Worm (Caenorhabditis elegans) whole organism, L2 larva: ENCODE results near the gene R08A2.9.

Experiments
- C34F6.9 ChIP-seq: fragments of 150-350 bp; optimal IDR thresholded peaks from 2 replicates; lab custom pipeline; 2014; ENCODE audit warnings: missing biosample characterization, missing genetic modification characterization
- F13H6.1 ChIP-seq: sonication (generic microtip); optimal IDR thresholded peaks from 2 replicates; lab custom pipeline; 2016; ENCODE audit warnings: missing genetic modification characterization, missing compliant biosample characterization
- Y55F3AM.14 ChIP-seq: fragments of 200-800 bp; sonication (Bioruptor generic); optimal IDR thresholded peaks from 2 replicates; lab custom pipeline; 2018; ENCODE audit warnings: mild to moderate bottlenecking, missing genetic modification characterization, missing compliant biosample characterization
- ZK546.5 ChIP-seq: sonication (generic microtip); optimal IDR thresholded peaks from 2 replicates; lab custom pipeline; 2017; ENCODE audit warnings: missing biosample characterization, missing genetic modification characterization
- alr-1 ChIP-seq: fragments of 150-350 bp; optimal IDR thresholded peaks from 2 replicates; lab custom pipeline; 2014; ENCODE audit warnings: missing biosample characterization, missing genetic modification characterization
- ama-1 ChIP-seq: fragments of 150-350 bp; optimal IDR thresholded peaks from 2 replicates; lab custom pipeline; 2018; ENCODE audit warnings: inconsistent platforms
- blmp-1 ChIP-seq: sonication (generic microtip); optimal IDR thresholded peaks from 2 replicates; lab custom pipeline; 2017; ENCODE audit warnings: missing genetic modification characterization, mild to moderate bottlenecking, missing compliant biosample characterization, antibody characterized with exemption, moderate library complexity; ENCODE audit not compliant: insufficient read depth
- ceh-16 ChIP-seq: fragments of 150-350 bp; optimal IDR thresholded peaks from 2 replicates; lab custom pipeline; 2014; ENCODE audit warnings: missing biosample characterization, missing genetic modification characterization
- crh-2 ChIP-seq: sonication (generic microtip); optimal IDR thresholded peaks from 2 replicates; lab custom pipeline; 2017; ENCODE audit warnings: missing biosample characterization, missing genetic modification characterization
- dmd-4 ChIP-seq: sonication (generic microtip); optimal IDR thresholded peaks from 2 replicates; lab custom pipeline; 2017; ENCODE audit warnings: missing biosample characterization, missing genetic modification characterization
- elt-1 ChIP-seq: fragments of 150-350 bp; optimal IDR thresholded peaks from 2 replicates; lab custom pipeline; 2014; ENCODE audit warnings: missing biosample characterization, missing genetic modification characterization
- elt-3 ChIP-seq: sonication (generic microtip); optimal IDR thresholded peaks from 2 replicates; lab custom pipeline; 2017; ENCODE audit warnings: missing biosample characterization, missing genetic modification characterization
- fos-1 ChIP-seq: fragments of 150-350 bp; optimal IDR thresholded peaks from 2 replicates; lab custom pipeline; 2014; ENCODE audit warnings: missing biosample characterization, missing genetic modification characterization
- lin-11 ChIP-seq: fragments of 150-350 bp; sonication (generic microtip); optimal IDR thresholded peaks from 2 replicates; lab custom pipeline; 2014; ENCODE audit warnings: missing biosample characterization, missing genetic modification characterization, inconsistent platforms, mixed read lengths
- lin-13 ChIP-seq: fragments of 150-350 bp; optimal IDR thresholded peaks from 2 replicates; lab custom pipeline; 2014; ENCODE audit warnings: missing biosample characterization, missing genetic modification reagents, missing genetic modification characterization
- mab-5 ChIP-seq: fragments of 150-350 bp; optimal IDR thresholded peaks from 2 replicates; lab custom pipeline; 2014; ENCODE audit warnings: missing biosample characterization, missing genetic modification characterization
- mbf-1 ChIP-seq: sonication (generic microtip); optimal IDR thresholded peaks from 2 replicates; lab custom pipeline; 2017; ENCODE audit warnings: missing biosample characterization, missing genetic modification characterization
- mdl-1 ChIP-seq, 2 experiments: fragments of 150-350 bp in 1 of 2; sonication (generic microtip) in 1 of 2; optimal IDR thresholded peaks; 2 replicates each; lab custom pipeline; 2017; ENCODE audit warnings: missing biosample characterization in 2 of 2, missing genetic modification characterization in 2 of 2
- nhr-11 ChIP-seq: fragments of 150-350 bp; optimal IDR thresholded peaks from 2 replicates; lab custom pipeline; 2014; ENCODE audit warnings: missing biosample characterization, missing genetic modification characterization
- nhr-12 ChIP-seq: fragments of 150-350 bp; optimal IDR thresholded peaks from 2 replicates; lab custom pipeline; 2014; ENCODE audit warnings: missing biosample characterization, missing genetic modification characterization
- nhr-129 ChIP-seq: fragments of 150-350 bp; optimal IDR thresholded peaks from 2 replicates; lab custom pipeline; 2014; ENCODE audit warnings: missing biosample characterization, missing genetic modification characterization
- nhr-23 ChIP-seq: fragments of 150-350 bp; optimal IDR thresholded peaks from 2 replicates; lab custom pipeline; 2014; ENCODE audit warnings: missing biosample characterization, missing genetic modification reagents, missing genetic modification characterization
- nhr-237 ChIP-seq: fragments of 150-350 bp; optimal IDR thresholded peaks from 2 replicates; lab custom pipeline; 2014; ENCODE audit warnings: missing biosample characterization, missing genetic modification characterization
- nhr-25 ChIP-seq: fragments of 150-350 bp; sonication (generic microtip); optimal IDR thresholded peaks from 3 replicates; lab custom pipeline; 2014; ENCODE audit warnings: missing biosample characterization, missing genetic modification characterization
- nhr-6 ChIP-seq: fragments of 150-350 bp; optimal IDR thresholded peaks from 2 replicates; lab custom pipeline; 2014; ENCODE audit warnings: missing biosample characterization, missing genetic modification characterization
- nhr-77 ChIP-seq: fragments of 150-350 bp; optimal IDR thresholded peaks from 2 replicates; lab custom pipeline; 2014; ENCODE audit warnings: missing biosample characterization, missing genetic modification characterization
- peb-1 ChIP-seq: fragments of 150-350 bp; optimal IDR thresholded peaks from 2 replicates; lab custom pipeline; 2014; ENCODE audit warnings: missing biosample characterization, missing genetic modification characterization
- sem-4 ChIP-seq: fragments of 150-350 bp; optimal IDR thresholded peaks from 2 replicates; lab custom pipeline; 2014; ENCODE audit warnings: missing biosample characterization, missing genetic modification reagents, missing genetic modification characterization
- skn-1 ChIP-seq: sonication (generic microtip); optimal IDR thresholded peaks from 2 replicates; lab custom pipeline; 2017; ENCODE audit warnings: missing biosample characterization, missing genetic modification characterization
- sma-3 ChIP-seq: sonication (generic microtip); optimal IDR thresholded peaks from 2 replicates; lab custom pipeline; 2016; ENCODE audit warnings: missing genetic modification reagents, missing genetic modification characterization, missing compliant biosample characterization
- sma-9 ChIP-seq, 2 experiments: fragments of 150-350 bp in 1 of 2; sonication (generic microtip) in 1 of 2; optimal IDR thresholded peaks; 2 replicates each; lab custom pipeline; 2014 to 2016; ENCODE audit warnings: missing genetic modification characterization in 2 of 2, mild to moderate bottlenecking in 1 of 2, missing biosample characterization in 1 of 2, missing compliant biosample characterization in 1 of 2, missing genetic modification reagents in 1 of 2, moderate library complexity in 1 of 2
- snpc-4 ChIP-seq: fragments of 150-350 bp; optimal IDR thresholded peaks from 2 replicates; lab custom pipeline; 2014; ENCODE audit warnings: missing biosample characterization, missing genetic modification characterization
- unc-39 ChIP-seq: fragments of 150-350 bp; optimal IDR thresholded peaks from 2 replicates; lab custom pipeline; 2014; ENCODE audit warnings: missing biosample characterization, missing genetic modification characterization
- unc-55 ChIP-seq: fragments of 150-350 bp; sonication (generic microtip); optimal IDR thresholded peaks from 3 replicates; lab custom pipeline; 2014; ENCODE audit warnings: missing biosample characterization, missing genetic modification reagents, missing genetic modification characterization
- zag-1 ChIP-seq: fragments of 150-350 bp; optimal IDR thresholded peaks from 2 replicates; lab custom pipeline; 2014; ENCODE audit warnings: missing biosample characterization, missing genetic modification characterization
- ztf-11 ChIP-seq: sonication (generic microtip); optimal IDR thresholded peaks from 2 replicates; lab custom pipeline; 2017; ENCODE audit warnings: missing biosample characterization, missing genetic modification characterization
- ztf-4 ChIP-seq: fragments of 150-350 bp; optimal IDR thresholded peaks from 2 replicates; lab custom pipeline; 2014; ENCODE audit warnings: missing biosample characterization, missing genetic modification characterization

R08A2.9 gene

ce11 chrV:14685435-14686058 is 22.5 kb upstream of the R08A2.9 start, which contains the start of gene C47E8.4 (continued):
- TF ChIP-seq nhr-12 (peak; percentile 46), ceh-16 (tag; lab: Kevin White, UChicago) (peak; percentile 73), sma-3 (GFP tag; lab: Kevin White, UChicago) (peak; percentile 99), nhr-129 (tag; lab: Kevin White, UChicago) (peak; percentile 97), fos-1 (tag; lab: Kevin White, UChicago) (peak; percentile 89), lin-11 (tag; lab: Kevin White, UChicago) (peak; percentile 96), unc-55 (GFP tag; lab: Kevin White, UChicago) (peak; percentile 99), nhr-237 (peak; percentile 75), Y55F3AM.14 (GFP tag; lab: Kevin White, UChicago) (peak; percentile 94), sma-9 (GFP tag; optimal IDR thresholded peaks at IDR 0.05; lab: Kevin White, UChicago) (peak; percentile 99), sma-9 (tag; optimal IDR thresholded peaks at IDR 0.05; lab: Kevin White, UChicago) (no peak), unc-39 (tag; lab: Kevin White, UChicago) (no peak)
- TF ChIP-seq, all 48 proteins: peak for 39

ce11 chrV:14686231-14687105 is 21.6 kb upstream of the R08A2.9 start:
- TF ChIP-seq alr-1 (tag; lab: Kevin White, UChicago) (no peak), ZK546.5 (tag; lab: Kevin White, UChicago) (no peak), zag-1 (no peak), elt-1 (tag; lab: Kevin White, UChicago) (no peak), mab-5 (no peak), ztf-11 (tag; lab: Kevin White, UChicago) (no peak), nhr-25 (no peak), ama-1 (lab: Kevin White, UChicago) (peak; percentile 90), nhr-129 (tag; lab: Kevin White, UChicago) (peak; percentile 32), sma-3 (GFP tag; lab: Kevin White, UChicago) (no peak), Y55F3AM.14 (GFP tag; lab: Kevin White, UChicago) (no peak), F13H6.1 (tag; lab: Kevin White, UChicago) (no peak), peb-1 (no peak), sem-4 (tag; lab: Kevin White, UChicago) (no peak), skn-1 (tag; lab: Kevin White, UChicago) (peak; percentile 12), C34F6.9 (no peak), mbf-1 (tag; lab: Kevin White, UChicago) (no peak), dmd-4 (tag; lab: Kevin White, UChicago) (no peak), lin-13 (no peak), nhr-11 (tag; lab: Kevin White, UChicago) (no peak), mdl-1 (tag; optimal IDR thresholded peaks at IDR 0.05; lab: Kevin White, UChicago) (no peak)
- TF ChIP-seq, all 48 proteins: peak for 3

ce11 chrV:14687106-14687964 is 20.7 kb upstream of the R08A2.9 start:
- TF ChIP-seq unc-55 (GFP tag; lab: Kevin White, UChicago) (no peak), unc-39 (tag; lab: Kevin White, UChicago) (no peak), mbf-1 (tag; lab: Kevin White, UChicago) (no peak), nhr-77 (no peak), blmp-1 (tag; lab: Kevin White, UChicago) (no peak), nhr-6 (tag; lab: Kevin White, UChicago) (no peak), snpc-4 (tag; lab: Kevin White, UChicago) (no peak), elt-3 (tag; lab: Kevin White, UChicago) (no peak), nhr-23 (no peak), peb-1 (no peak), ztf-4 (tag; lab: Kevin White, UChicago) (peak; percentile 16), skn-1 (tag; lab: Kevin White, UChicago) (peak; percentile 21), Y55F3AM.14 (GFP tag; lab: Kevin White, UChicago) (no peak), ama-1 (lab: Kevin White, UChicago) (peak; percentile 60), lin-11 (tag; lab: Kevin White, UChicago) (peak; percentile 56), alr-1 (tag; lab: Kevin White, UChicago) (no peak), crh-2 (tag; lab: Kevin White, UChicago) (no peak)
